Worm (Caenorhabditis elegans): ENCODE measurements around the gene srw-118.

srw-118 gene

DNA sequence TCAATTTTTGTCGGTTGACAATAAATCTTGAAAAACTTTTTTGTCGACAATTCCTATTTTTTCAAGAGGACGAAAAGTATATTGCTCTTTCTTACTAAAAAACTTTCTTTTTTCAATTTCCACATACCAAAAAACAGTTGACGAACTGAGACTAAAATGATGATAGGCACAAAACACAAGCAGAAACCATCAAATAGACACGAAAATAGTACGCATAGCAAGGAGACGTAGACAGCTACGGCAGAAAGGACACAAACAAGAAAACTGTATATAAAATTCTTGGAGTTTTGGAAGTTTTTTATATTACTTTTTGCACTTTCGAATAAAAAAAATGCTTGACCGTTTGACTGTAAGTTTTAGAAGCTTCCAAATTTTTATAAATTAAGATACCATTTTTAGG lies 34.3 kb upstream of the srw-118 start, which contains the start of gene K12D9.1:
Gene K12D9.1, plus strand, starts transcription at position 301 of the 400 bp plus-strand sequence.
- TF ChIP-seq elt-2 (tag; optimal IDR thresholded peaks at IDR 0.05), result no peak
- TF ChIP-seq efl-1 (optimal IDR thresholded peaks at IDR 0.05), result no peak
- peak in 1 of 2 experiments; percentile 18 for TF ChIP-seq efl-1 (GFP tag; optimal IDR thresholded peaks at IDR 0.05 in 1 of 2)
- no peak for TF ChIP-seq ceh-8 (GFP tag; optimal IDR thresholded peaks at IDR 0.05)

DNA sequence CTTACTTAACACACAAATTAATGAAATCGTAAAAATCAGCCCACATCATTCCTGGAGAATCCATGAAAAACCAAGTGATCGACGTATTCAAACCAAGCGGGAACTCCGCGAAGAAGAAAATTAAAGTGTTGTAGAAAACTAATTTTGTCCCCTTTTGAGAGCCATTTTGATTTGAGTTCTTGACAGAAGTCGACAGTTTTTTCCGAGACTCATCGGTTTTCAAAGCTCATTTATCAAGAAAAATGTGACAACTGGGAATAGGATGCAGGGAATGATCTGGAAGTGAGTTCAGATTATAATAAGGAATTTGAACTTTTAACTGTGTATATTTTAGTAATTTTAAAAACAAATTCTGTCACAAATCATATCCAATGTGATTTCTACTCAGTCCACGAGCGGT lies 31.5 kb upstream of the srw-118 start, which contains the start of gene srw-135:
Gene srw-135, minus strand, starts transcription at position 101 of the 400 bp plus-strand sequence.
- no peak for TF ChIP-seq grh-1 (GFP tag; IDR thresholded peaks at IDR 0.05)
- no peak for TF ChIP-seq irx-1 (tag; optimal IDR thresholded peaks at IDR 0.05)
- no peak for TF ChIP-seq rnt-1 (tag; optimal IDR thresholded peaks at IDR 0.05)
- no peak for TF ChIP-seq unc-30 (tag; optimal IDR thresholded peaks at IDR 0.05)
- TF ChIP-seq lin-39 (tag; optimal IDR thresholded peaks at IDR 0.05), result no peak
- TF ChIP-seq mab-9 (GFP tag; IDR thresholded peaks at IDR 0.05), result no peak
- TF ChIP-seq alr-1 (tag; optimal IDR thresholded peaks at IDR 0.05; ENCODE audit: borderline replicate concordance), result no peak
- no peak for TF ChIP-seq lsy-2 (tag; optimal IDR thresholded peaks at IDR 0.05)
- no peak for TF ChIP-seq sox-4 (tag; optimal IDR thresholded peaks at IDR 0.05)
- no peak for TF ChIP-seq ceh-88 (GFP tag; IDR thresholded peaks at IDR 0.05)
- TF ChIP-seq egl-13 (tag; optimal IDR thresholded peaks at IDR 0.05), result no peak
- TF ChIP-seq fos-1 (tag; optimal IDR thresholded peaks at IDR 0.05), result no peak
- no peak for TF ChIP-seq aly-2 (tag; optimal IDR thresholded peaks at IDR 0.05)
- no peak for TF ChIP-seq ztf-4 (tag; optimal IDR thresholded peaks at IDR 0.05)
- TF ChIP-seq snpc-4 (tag; optimal IDR thresholded peaks at IDR 0.05), result no peak
- TF ChIP-seq lin-13 (GFP tag; optimal IDR thresholded peaks at IDR 0.05), result no peak

DNA sequence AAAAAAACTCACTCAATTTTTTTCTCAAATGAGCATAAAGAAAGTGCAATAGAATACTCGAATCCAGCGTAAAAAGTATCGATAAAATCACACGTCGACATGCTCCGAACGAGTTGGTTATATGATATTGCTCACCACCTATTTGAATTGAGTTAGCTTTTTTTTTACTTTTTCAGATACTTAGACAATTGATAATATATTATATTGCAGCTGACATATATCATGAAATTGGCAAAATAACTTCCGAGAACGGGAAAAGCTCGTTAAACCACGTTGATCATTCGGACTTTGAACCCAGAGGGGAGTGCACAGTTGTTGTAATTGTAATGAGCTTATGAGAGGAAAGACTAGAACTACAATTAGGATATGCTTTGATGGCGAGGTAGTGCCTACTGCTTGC lies 30.6 kb upstream of the srw-118 start, which contains the start of gene srw-136:
Gene srw-136, minus strand, starts transcription at position 101 of the 400 bp plus-strand sequence.
- TF ChIP-seq snu-23 (GFP tag; optimal IDR thresholded peaks at IDR 0.05) (no peak), aly-2 (tag; optimal IDR thresholded peaks at IDR 0.05) (no peak), efl-3 (GFP tag; optimal IDR thresholded peaks at IDR 0.05) (no peak), fkh-10 (GFP tag; optimal IDR thresholded peaks at IDR 0.05) (no peak), hlh-4 (tag; optimal IDR thresholded peaks at IDR 0.05) (no peak)

- TF ChIP-seq lin-13 (GFP tag; optimal IDR thresholded peaks at IDR 0.05), result no peak
- peak; percentile 0 for TF ChIP-seq fkh-8 (tag; optimal IDR thresholded peaks at IDR 0.05)
Measured at ce11 chrV:3005964-3006363, 26.1 kb upstream of the srw-118 start, which contains the start of gene srw-112. Gene srw-112, minus strand, starts transcription at chrV:3006064.

DNA sequence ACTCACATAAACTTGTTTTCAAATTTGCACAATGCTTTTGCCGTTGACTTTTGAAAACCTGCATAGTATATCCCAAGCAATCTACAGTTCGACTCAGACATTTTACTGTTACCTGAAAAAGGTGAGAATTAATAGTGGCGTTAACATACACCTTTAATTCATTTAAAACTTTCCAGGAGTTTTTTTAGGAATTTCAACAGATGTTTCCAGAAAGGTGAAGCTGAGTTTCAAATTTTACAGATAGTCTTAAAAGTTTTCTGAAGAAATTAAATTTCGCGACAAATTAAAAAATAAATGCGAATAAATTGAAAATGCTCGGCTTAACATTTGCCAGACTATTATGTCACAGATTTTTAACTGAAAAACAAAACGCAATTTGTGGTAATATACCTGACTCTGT lies 19.9 kb upstream of the srw-118 start, which contains the start of gene srw-119:
Gene srw-119, minus strand, starts transcription at position 101 of the 400 bp plus-strand sequence.
- TF ChIP-seq efl-3 (GFP tag; optimal IDR thresholded peaks at IDR 0.05) (no peak), nhr-76 (tag; optimal IDR thresholded peaks at IDR 0.05) (no peak), aly-2 (tag; optimal IDR thresholded peaks at IDR 0.05) (no peak), ceh-82 (tag; optimal IDR thresholded peaks at IDR 0.05) (no peak), sox-4 (tag; optimal IDR thresholded peaks at IDR 0.05) (no peak), nhr-11 (tag; optimal IDR thresholded peaks at IDR 0.05) (no peak), unc-62 (GFP tag; optimal IDR thresholded peaks at IDR 0.05) (no peak)

DNA sequence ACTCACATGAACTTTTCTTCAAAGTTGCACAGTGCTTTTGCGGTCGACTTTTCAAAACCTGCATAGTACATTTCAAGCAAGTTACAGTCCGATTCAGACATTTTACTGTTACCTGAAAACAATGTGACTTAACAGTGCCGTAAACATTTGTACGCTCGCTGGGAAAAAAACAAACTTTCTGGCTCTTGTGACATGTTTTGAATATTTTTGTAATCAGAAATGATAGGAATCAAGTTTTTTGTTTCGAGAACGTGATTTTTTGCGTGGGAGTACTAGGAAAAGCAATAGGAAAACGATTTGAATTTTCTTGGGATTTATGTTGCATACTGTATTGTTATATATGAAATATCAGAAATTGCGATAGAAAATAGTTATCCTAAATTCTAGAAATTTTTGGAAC lies 16.2 kb upstream of the srw-118 start, which contains the start of gene srw-120:
Gene srw-120, minus strand, starts transcription at position 101 of the 400 bp plus-strand sequence.
- no peak for TF ChIP-seq tlp-1 (tag; optimal IDR thresholded peaks at IDR 0.05)
- TF ChIP-seq lsy-2 (tag; optimal IDR thresholded peaks at IDR 0.05), result no peak
- TF ChIP-seq ztf-4 (tag; optimal IDR thresholded peaks at IDR 0.05), result no peak
- TF ChIP-seq mab-9 (GFP tag; IDR thresholded peaks at IDR 0.05), result no peak
- no peak for TF ChIP-seq jun-1 (tag; optimal IDR thresholded peaks at IDR 0.05)
- TF ChIP-seq aly-2 (tag; optimal IDR thresholded peaks at IDR 0.05), result no peak
- no peak for TF ChIP-seq fos-1 (tag; optimal IDR thresholded peaks at IDR 0.05)
- no peak for TF ChIP-seq skn-1 (tag; optimal IDR thresholded peaks at IDR 0.05)
- no peak for TF ChIP-seq nhr-76 (tag; optimal IDR thresholded peaks at IDR 0.05)
- no peak for TF ChIP-seq ztf-11 (tag; optimal IDR thresholded peaks at IDR 0.05)
- TF ChIP-seq zip-4 (GFP tag; optimal IDR thresholded peaks at IDR 0.05), result no peak
- no peak for TF ChIP-seq snu-23 (GFP tag; optimal IDR thresholded peaks at IDR 0.05)
- TF ChIP-seq nhr-85 (tag), result no peak
- TF ChIP-seq efl-3 (GFP tag; optimal IDR thresholded peaks at IDR 0.05), result no peak
- TF ChIP-seq egl-27 (tag; optimal IDR thresholded peaks at IDR 0.05), result no peak
- TF ChIP-seq C04F5.9 (tag; optimal IDR thresholded peaks at IDR 0.05), result no peak
- TF ChIP-seq sox-4 (tag; optimal IDR thresholded peaks at IDR 0.05), result no peak
- TF ChIP-seq pag-3 (tag; optimal IDR thresholded peaks at IDR 0.05; ENCODE audit: borderline replicate concordance, insufficient read depth), result no peak

All from whole organism, L1 larva.